Fruit fly (Drosophila melanogaster) whole organism, embryonic: ENCODE measurements around the gene MCU.
A peak's percentile ranks its signal among the peaks of the same experiment; 100 is the strongest.

Experiments
- B-H1 ChIP-seq: fragments of 200-800 bp; sonication (Bioruptor generic); IDR thresholded peaks from 3 replicates; pipeline ENCODE4 v1.3.6; 2022; ENCODE audit warnings: missing biosample characterization, missing genetic modification characterization
- BtbVII ChIP-seq: fragments of 200-800 bp; sonication (Bioruptor generic); optimal IDR thresholded peaks from 3 replicates; lab custom pipeline; 2017; ENCODE audit warnings: missing biosample characterization, mild to moderate bottlenecking, missing genetic modification characterization
- CG10267 ChIP-seq: fragments of 200-800 bp; sonication (Bioruptor generic); optimal IDR thresholded peaks from 2 replicates; lab custom pipeline; 2018; ENCODE audit warnings: missing biosample characterization, mild to moderate bottlenecking, missing genetic modification characterization, moderate library complexity
- CG11560 ChIP-seq: fragments of 200-800 bp; sonication (Bioruptor generic); IDR thresholded peaks from 3 replicates; pipeline ENCODE4 v1.3.6; 2022; ENCODE audit warnings: missing biosample characterization, missing genetic modification characterization
- CG13424 ChIP-seq: fragments of 200-800 bp; sonication (Bioruptor generic); optimal IDR thresholded peaks from 2 replicates; lab custom pipeline; 2019; ENCODE audit warnings: missing biosample characterization, mild to moderate bottlenecking, missing genetic modification characterization, moderate library complexity
- CG14441 ChIP-seq: fragments of 200-800 bp; sonication (Bioruptor generic); IDR thresholded peaks from 2 replicates; pipeline ENCODE4 v1.3.6; 2022; ENCODE audit warnings: missing biosample characterization, missing genetic modification characterization
- CG15011 ChIP-seq: fragments of 200-800 bp; sonication (Bioruptor generic); optimal IDR thresholded peaks from 3 replicates; lab custom pipeline; 2018; ENCODE audit warnings: missing biosample characterization, mild to moderate bottlenecking, missing genetic modification characterization
- CG18476 ChIP-seq: fragments of 200-800 bp; sonication (Bioruptor generic); optimal IDR thresholded peaks from 2 replicates; lab custom pipeline; 2016; ENCODE audit warnings: missing biosample characterization, mild to moderate bottlenecking, missing genetic modification characterization
- CG18619 ChIP-seq: fragments of 200-800 bp; sonication (Bioruptor generic); optimal IDR thresholded peaks from 3 replicates; lab custom pipeline; 2017; ENCODE audit warnings: missing biosample characterization, mild to moderate bottlenecking, missing genetic modification characterization
- CG2202 ChIP-seq: fragments of 200-800 bp; sonication (Bioruptor generic); optimal IDR thresholded peaks from 2 replicates; lab custom pipeline; 2018; ENCODE audit warnings: missing biosample characterization, mild to moderate bottlenecking, missing genetic modification characterization
- CG32532 ChIP-seq: fragments of 200-800 bp; sonication (Bioruptor generic); IDR thresholded peaks from 2 replicates; pipeline ENCODE4 v1.3.6; 2022; ENCODE audit warnings: missing biosample characterization, missing genetic modification characterization
- CG32772 ChIP-seq: fragments of 200-800 bp; sonication (Bioruptor generic); IDR thresholded peaks from 2 replicates; pipeline ENCODE4 v1.3.6; 2022; ENCODE audit warnings: missing biosample characterization, missing genetic modification characterization
- CG3407 ChIP-seq: fragments of 200-800 bp; sonication (Bioruptor generic); optimal IDR thresholded peaks from 2 replicates; lab custom pipeline; 2018; ENCODE audit warnings: missing biosample characterization, mild to moderate bottlenecking, missing genetic modification characterization
- CG34376 ChIP-seq: fragments of 200-800 bp; sonication (Bioruptor generic); optimal IDR thresholded peaks from 2 replicates; lab custom pipeline; 2018; ENCODE audit warnings: missing biosample characterization, mild to moderate bottlenecking, missing genetic modification characterization
- CG4707 ChIP-seq: fragments of 200-800 bp; sonication (Bioruptor generic); optimal IDR thresholded peaks from 2 replicates; lab custom pipeline; 2018; ENCODE audit warnings: missing biosample characterization, mild to moderate bottlenecking, missing genetic modification characterization, moderate library complexity
- CG4820 ChIP-seq: fragments of 200-800 bp; sonication (Bioruptor generic); optimal IDR thresholded peaks from 3 replicates; lab custom pipeline; 2016; ENCODE audit warnings: missing biosample characterization, missing genetic modification characterization
- CG5180 ChIP-seq: fragments of 200-800 bp; sonication (Bioruptor generic); optimal IDR thresholded peaks from 3 replicates; lab custom pipeline; 2017; ENCODE audit warnings: missing biosample characterization, missing genetic modification characterization, mild to moderate bottlenecking, moderate library complexity, missing genetic modification reagents
- CG6765 ChIP-seq: fragments of 200-800 bp; sonication (Bioruptor generic); optimal IDR thresholded peaks from 3 replicates; lab custom pipeline; 2017; ENCODE audit warnings: missing biosample characterization, mild to moderate bottlenecking, missing genetic modification characterization
- CG7839 ChIP-seq: fragments of 200-800 bp; sonication (Bioruptor generic); optimal IDR thresholded peaks from 3 replicates; lab custom pipeline; 2018; ENCODE audit warnings: missing biosample characterization, mild to moderate bottlenecking, missing genetic modification characterization, moderate library complexity
- CG9215 ChIP-seq: fragments of 200-800 bp; sonication (Bioruptor generic); IDR thresholded peaks from 2 replicates; pipeline ENCODE4 v1.3.6; 2022; ENCODE audit warnings: missing biosample characterization, missing genetic modification characterization
- CG9727 ChIP-seq: fragments of 200-800 bp; sonication (Bioruptor generic); optimal IDR thresholded peaks from 3 replicates; lab custom pipeline; 2017; ENCODE audit warnings: missing biosample characterization, mild to moderate bottlenecking, missing genetic modification characterization
- Dp ChIP-seq: fragments of 200-800 bp; sonication (Bioruptor generic); optimal IDR thresholded peaks from 2 replicates; lab custom pipeline; 2018; ENCODE audit warnings: missing biosample characterization, mild to moderate bottlenecking, missing genetic modification characterization, moderate library complexity
- ERR ChIP-seq: fragments of 200-800 bp; sonication (Bioruptor generic); optimal IDR thresholded peaks from 2 replicates; lab custom pipeline; 2016; ENCODE audit warnings: missing biosample characterization, missing genetic modification characterization
- H2.0 ChIP-seq: fragments of 200-800 bp; sonication (Bioruptor generic); IDR thresholded peaks from 2 replicates; pipeline ENCODE4 v1.3.6; 2022; ENCODE audit warnings: missing biosample characterization, missing genetic modification characterization
- Hmr ChIP-seq: fragments of 200-800 bp; sonication (Bioruptor generic); optimal IDR thresholded peaks from 3 replicates; lab custom pipeline; 2017; ENCODE audit warnings: mild to moderate bottlenecking, missing biosample characterization, missing genetic modification reagents, missing genetic modification characterization
- Hr51 ChIP-seq, 2 experiments: fragments of 200-800 bp; sonication (Bioruptor generic); optimal IDR thresholded peaks; 2 replicates in 1 of 2; 3 replicates in 1 of 2; lab custom pipeline; 2016 to 2018; ENCODE audit warnings: missing biosample characterization in 2 of 2, missing genetic modification characterization in 2 of 2, mild to moderate bottlenecking in 1 of 2, moderate library complexity in 1 of 2
- Optix ChIP-seq: fragments of 200-800 bp; sonication (Bioruptor generic); IDR thresholded peaks from 3 replicates; pipeline ENCODE4 v1.3.6; 2022; ENCODE audit warnings: missing biosample characterization, missing genetic modification characterization
- Poxn ChIP-seq: fragments of 200-800 bp; sonication (Bioruptor generic); IDR thresholded peaks from 2 replicates; pipeline ENCODE4 v1.3.6; 2022; ENCODE audit warnings: missing biosample characterization, missing genetic modification characterization
- Trl ChIP-seq, 3 experiments: fragments of >200 bp in 2 of 3; fragments of 200-800 bp in 1 of 3; sonication (Bioruptor generic) in 1 of 3; optimal IDR thresholded peaks; 2 replicates in 1 of 3; 3 replicates in 2 of 3; lab custom pipeline; 2016 to 2017; ENCODE audit warnings: missing biosample characterization in 1 of 3, missing genetic modification characterization in 1 of 3
- Xbp1 ChIP-seq: fragments of 200-800 bp; sonication (Bioruptor generic); optimal IDR thresholded peaks from 3 replicates; lab custom pipeline; 2016; ENCODE audit warnings: missing biosample characterization, mild to moderate bottlenecking, missing genetic modification characterization
- ab ChIP-seq: fragments of 200-800 bp; sonication (Bioruptor generic); optimal IDR thresholded peaks from 2 replicates; lab custom pipeline; 2016; ENCODE audit warnings: missing biosample characterization, missing genetic modification characterization
- ac ChIP-seq: fragments of 200-800 bp; sonication (Bioruptor generic); optimal IDR thresholded peaks from 3 replicates; lab custom pipeline; 2017; ENCODE audit warnings: missing biosample characterization, mild to moderate bottlenecking, missing genetic modification characterization
- ase ChIP-seq: fragments of 200-800 bp; sonication (Bioruptor generic); IDR thresholded peaks from 3 replicates; pipeline ENCODE4 v1.3.6; 2022; ENCODE audit warnings: missing biosample characterization, missing genetic modification characterization
- cato ChIP-seq: fragments of 200-800 bp; sonication (Bioruptor generic); optimal IDR thresholded peaks from 2 replicates; lab custom pipeline; 2016; ENCODE audit warnings: missing biosample characterization, missing genetic modification characterization, borderline replicate concordance
- cg ChIP-seq: fragments of 200-800 bp; sonication (Bioruptor generic); optimal IDR thresholded peaks from 3 replicates; lab custom pipeline; 2019; ENCODE audit warnings: missing biosample characterization, mild to moderate bottlenecking, missing genetic modification characterization, moderate library complexity
- dm ChIP-seq: fragments of 200-800 bp; sonication (Bioruptor generic); optimal IDR thresholded peaks from 3 replicates; lab custom pipeline; 2016; ENCODE audit warnings: missing biosample characterization, missing genetic modification characterization
- ewg ChIP-seq: fragments of 200-800 bp; sonication (Bioruptor generic); optimal IDR thresholded peaks from 3 replicates; lab custom pipeline; 2017; ENCODE audit warnings: mild to moderate bottlenecking, missing biosample characterization, missing genetic modification reagents, missing genetic modification characterization
- gfzf ChIP-seq: fragments of 200-800 bp; sonication (Bioruptor generic); optimal IDR thresholded peaks from 2 replicates; lab custom pipeline; 2016; ENCODE audit warnings: missing biosample characterization, mild to moderate bottlenecking, missing genetic modification characterization, moderate library complexity
- lmd ChIP-seq: fragments of 200-800 bp; sonication (Bioruptor generic); IDR thresholded peaks from 2 replicates; pipeline ENCODE4 v1.3.6; 2022; ENCODE audit warnings: missing biosample characterization, missing genetic modification characterization
- lola ChIP-seq, 3 experiments: fragments of >200 bp in 2 of 3; fragments of 200-800 bp in 1 of 3; sonication (Bioruptor generic) in 1 of 3; optimal IDR thresholded peaks; 2 replicates each; lab custom pipeline; 2017 to 2019; ENCODE audit warnings: missing biosample characterization in 3 of 3, missing genetic modification characterization in 3 of 3, mild to moderate bottlenecking in 1 of 3, moderate library complexity in 1 of 3
- nerfin-1 ChIP-seq: fragments of 200-800 bp; sonication (Bioruptor generic); optimal IDR thresholded peaks from 3 replicates; lab custom pipeline; 2019; ENCODE audit warnings: missing biosample characterization, mild to moderate bottlenecking, missing genetic modification characterization, moderate library complexity
- pfk ChIP-seq: fragments of 200-800 bp; sonication (Bioruptor generic); optimal IDR thresholded peaks from 2 replicates; lab custom pipeline; 2018; ENCODE audit warnings: missing biosample characterization, mild to moderate bottlenecking, missing genetic modification characterization, moderate library complexity
- prd ChIP-seq, 3 experiments: fragments of >200 bp in 2 of 3; fragments of 200-800 bp in 1 of 3; sonication (Bioruptor generic) in 1 of 3; optimal IDR thresholded peaks in 2 of 3; IDR thresholded peaks in 1 of 3; 2 replicates in 2 of 3; 3 replicates in 1 of 3; pipeline versions ENCODE4 v1.3.6 to Lab custom; 2017 to 2022; ENCODE audit warnings: missing biosample characterization in 1 of 3, missing genetic modification characterization in 1 of 3
- rib ChIP-seq: fragments of 200-800 bp; sonication (Bioruptor generic); IDR thresholded peaks from 2 replicates; pipeline ENCODE4 v1.3.6; 2022; ENCODE audit warnings: missing biosample characterization, missing genetic modification characterization
- row ChIP-seq: fragments of 200-800 bp; sonication (Bioruptor generic); IDR thresholded peaks from 3 replicates; pipeline ENCODE4 v1.3.6; 2022; ENCODE audit warnings: missing biosample characterization, missing genetic modification characterization
- toy ChIP-seq: fragments of 200-800 bp; sonication (Bioruptor generic); IDR thresholded peaks from 2 replicates; pipeline ENCODE4 v1.3.6; 2022; ENCODE audit warnings: missing biosample characterization, missing genetic modification characterization
- zen2 ChIP-seq: fragments of 200-800 bp; sonication (Bioruptor generic); IDR thresholded peaks from 3 replicates; pipeline ENCODE4 v1.3.6; 2022; ENCODE audit warnings: missing biosample characterization, missing genetic modification characterization; ENCODE audit not compliant: partially characterized antibody

MCU gene

dm6 chr3L:6608884-6609552 is 58.5 kb downstream of the MCU start, which contains the start of gene axed (continued):
- TF ChIP-seq Poxn (GFP tag; lab: Robert Waterston, UW) (0 out of 2 replicates have a peak, but pooled peaks have one; percentile 5), toy (GFP tag; lab: Robert Waterston, UW) (no peak), ewg (peak; percentile 95), CG9215 (GFP tag; lab: Robert Waterston, UW) (no peak), nerfin-1 (tag; lab: Kevin White, UChicago) (peak; percentile 38), H2.0 (GFP tag; lab: Robert Waterston, UW) (0 out of 2 replicates have a peak, but pooled peaks have one; percentile 23), Optix (GFP tag; lab: Robert Waterston, UW) (0 out of 3 replicates have a peak, but pooled peaks have one; percentile 17), ase (no peak), cg (GFP tag; lab: Kevin White, UChicago) (no peak), CG18476 (GFP tag; lab: Kevin White, UChicago) (no peak), lola (GFP tag; optimal IDR thresholded peaks at IDR 0.05; lab: Kevin White, UChicago) (no peak), ab (GFP tag; lab: Kevin White, UChicago) (no peak), CG4820 (GFP tag; lab: Kevin White, UChicago) (no peak), rib (GFP tag; lab: Robert Waterston, UW) (no peak), dm (GFP tag; lab: Kevin White, UChicago) (no peak), B-H1 (GFP tag; lab: Robert Waterston, UW) (no peak), CG14441 (GFP tag; lab: Robert Waterston, UW) (peak; percentile 54; the same call in 1 of the 2 replicates), Hmr (GFP tag; lab: Kevin White, UChicago) (peak; percentile 67), CG32532 (GFP tag; lab: Robert Waterston, UW) (0 out of 2 replicates have a peak, but pooled peaks have one; percentile 27), Dp (GFP tag; lab: Kevin White, UChicago) (peak; percentile 18), CG4707 (GFP tag; lab: Kevin White, UChicago) (no peak), CG7839 (tag; lab: Kevin White, UChicago) (peak; percentile 29), CG6765 (peak; percentile 30), CG9727 (GFP tag; lab: Kevin White, UChicago) (peak; percentile 37), ERR (GFP tag; lab: Kevin White, UChicago) (peak; percentile 11), Hr51 (GFP tag; optimal IDR thresholded peaks at IDR 0.05; lab: Kevin White, UChicago) (peak in 1 of 2 experiments; percentile 48), CG13424 (tag; lab: Kevin White, UChicago) (peak; percentile 2), CG34376 (GFP tag; lab: Kevin White, UChicago) (peak; percentile 18), CG15011 (GFP tag; lab: Kevin White, UChicago) (peak; percentile 14), row (peak; percentile 56), gfzf (GFP tag; lab: Kevin White, UChicago) (peak; percentile 11), CG32772 (peak; percentile 28; the same call in 1 of the 2 replicates), ac (GFP tag; lab: Kevin White, UChicago) (no peak), CG18619 (peak; percentile 22), Xbp1 (GFP tag; lab: Kevin White, UChicago) (peak; percentile 42), pfk (GFP tag; lab: Kevin White, UChicago) (peak; percentile 15), CG10267 (no peak), zen2 (peak; percentile 50; the same call in 1 of the 3 replicates), BtbVII (GFP tag; lab: Kevin White, UChicago) (peak; percentile 58), CG11560 (tag; lab: Robert Waterston, UW) (0 out of 3 replicates have a peak, but pooled peaks have one; percentile 42), CG2202 (tag; lab: Kevin White, UChicago) (no peak), lmd (GFP tag; lab: Robert Waterston, UW) (peak; percentile 35), Trl (optimal IDR thresholded peaks at IDR 0.05; lab: Kevin White, UChicago) (peak; percentile 42 to 68), Trl (GFP tag; optimal IDR thresholded peaks at IDR 0.05; lab: Kevin White, UChicago) (peak; percentile 36), prd (optimal IDR thresholded peaks at IDR 0.05; lab: Kevin White, UChicago) (no peak), prd (GFP tag; IDR thresholded peaks at IDR 0.05; lab: Robert Waterston, UW) (peak; percentile 55), cato (no peak), CG5180 (GFP tag; lab: Kevin White, UChicago) (peak; percentile 54), CG3407 (GFP tag; lab: Kevin White, UChicago) (no peak)
